ENCODE assay signal across 1 fruit fly cellular context in the genomic region with DNA sequence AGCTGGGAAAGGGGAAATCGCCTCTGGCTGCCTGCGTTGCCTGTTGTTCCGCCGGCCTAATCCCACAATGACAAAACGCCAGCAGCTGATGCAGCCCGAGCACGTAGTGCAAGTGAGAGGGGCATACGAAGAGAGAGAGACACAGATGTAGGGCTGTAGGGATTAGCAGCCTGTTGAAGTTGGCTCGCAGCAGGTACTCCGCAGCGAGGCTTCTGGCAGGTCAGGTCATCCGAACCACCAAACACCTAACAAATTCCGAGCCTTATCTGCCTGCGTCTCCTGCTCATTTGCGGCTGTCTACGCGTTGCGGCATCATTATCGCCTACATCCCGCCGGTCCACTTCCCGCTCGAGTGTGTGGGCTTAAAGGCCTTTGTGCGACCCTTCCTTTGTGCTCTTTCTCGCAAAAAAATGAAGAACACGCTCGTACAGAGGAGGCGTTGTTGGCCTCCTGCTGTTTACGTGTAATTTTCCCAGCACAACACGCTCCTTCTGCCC.
TF ChIP-seq lines count a peak whose summit lies in the region.

No protein-coding gene starts in this region.

TF ChIP-seq in whole organism, embryonic, 481 proteins besides CTCF, POLR2A, EP300 and RAD21 (continued from another document):
- TF ChIP-seq Oli (tag; optimal IDR thresholded peaks at IDR 0.05; lab: Kevin White, UChicago) = no peak
- TF ChIP-seq br (optimal IDR thresholded peaks at IDR 0.05; lab: Kevin White, UChicago) = no peak
- peak; percentile 3 for TF ChIP-seq da (GFP tag; optimal IDR thresholded peaks at IDR 0.05; lab: Kevin White, UChicago)
- TF ChIP-seq CG8924 (tag; optimal IDR thresholded peaks at IDR 0.05; lab: Kevin White, UChicago) = no peak
- no peak for TF ChIP-seq bowl (GFP tag; IDR thresholded peaks at IDR 0.05; lab: Robert Waterston, UW)
- no peak for TF ChIP-seq tgo (GFP tag; IDR thresholded peaks at IDR 0.05; lab: Robert Waterston, UW)
- TF ChIP-seq lov (optimal IDR thresholded peaks at IDR 0.05; lab: Kevin White, UChicago) = no peak
- no peak for TF ChIP-seq lov (GFP tag; IDR thresholded peaks at IDR 0.05; lab: Robert Waterston, UW)
- TF ChIP-seq CG6689 (GFP tag; IDR thresholded peaks at IDR 0.05; lab: Robert Waterston, UW) = no peak
- no peak for TF ChIP-seq Lhr (GFP tag; optimal IDR thresholded peaks at IDR 0.05; lab: Kevin White, UChicago)
- no peak for TF ChIP-seq tap (tag; optimal IDR thresholded peaks at IDR 0.05; lab: Kevin White, UChicago)
- TF ChIP-seq crol (GFP tag; IDR thresholded peaks at IDR 0.05; lab: Robert Waterston, UW) = 0 out of 2 replicates have a peak, but pooled peaks have one; percentile 30
- TF ChIP-seq scrt (GFP tag; optimal IDR thresholded peaks at IDR 0.05; lab: Kevin White, UChicago) = no peak
- TF ChIP-seq CG2712 (tag; optimal IDR thresholded peaks at IDR 0.05; lab: Kevin White, UChicago) = no peak
- TF ChIP-seq zen2 (GFP tag; IDR thresholded peaks at IDR 0.05; lab: Robert Waterston, UW; ENCODE audit: partially characterized antibody) = no peak
- TF ChIP-seq Hr39 (optimal IDR thresholded peaks at IDR 0.05; lab: Kevin White, UChicago) = no peak
- no peak for TF ChIP-seq CG3281 (GFP tag; optimal IDR thresholded peaks at IDR 0.05; lab: Kevin White, UChicago)
- no peak for TF ChIP-seq dmrt99B (tag; optimal IDR thresholded peaks at IDR 0.05; lab: Kevin White, UChicago)
- no peak for TF ChIP-seq Gug (GFP tag; IDR thresholded peaks at IDR 0.05; lab: Robert Waterston, UW)
- TF ChIP-seq CG2678 (tag; optimal IDR thresholded peaks at IDR 0.05; lab: Kevin White, UChicago) = no peak
- TF ChIP-seq Bgb (GFP tag; IDR thresholded peaks at IDR 0.05; lab: Robert Waterston, UW; ENCODE audit: partially characterized antibody) = no peak
- no peak for TF ChIP-seq mam (GFP tag; optimal IDR thresholded peaks at IDR 0.05; lab: Kevin White, UChicago)
- no peak for TF ChIP-seq pho (GFP tag; optimal IDR thresholded peaks at IDR 0.05; lab: Kevin White, UChicago)
- no peak for TF ChIP-seq gro (GFP tag; optimal IDR thresholded peaks at IDR 0.05; lab: Kevin White, UChicago)
- TF ChIP-seq pros (GFP tag; optimal IDR thresholded peaks at IDR 0.05; lab: Kevin White, UChicago) = peak; percentile 69
- TF ChIP-seq nom (GFP tag; optimal IDR thresholded peaks at IDR 0.05; lab: Kevin White, UChicago) = no peak
- no peak for TF ChIP-seq CG10209 (GFP tag; optimal IDR thresholded peaks at IDR 0.05; lab: Kevin White, UChicago)
- no peak for TF ChIP-seq CG15514 (GFP tag; optimal IDR thresholded peaks at IDR 0.05; lab: Kevin White, UChicago)
- peak in 1 of 2 experiments; percentile 94 for TF ChIP-seq tll (GFP tag; optimal IDR thresholded peaks at IDR 0.05; lab: Kevin White, UChicago)
- TF ChIP-seq CG15479 (GFP tag; optimal IDR thresholded peaks at IDR 0.05; lab: Kevin White, UChicago) = peak; percentile 100
- 0 out of 2 replicates have a peak, but pooled peaks have one; percentile 36 for TF ChIP-seq rib (GFP tag; IDR thresholded peaks at IDR 0.05; lab: Robert Waterston, UW)
- TF ChIP-seq CG10979 (tag; optimal IDR thresholded peaks at IDR 0.05; lab: Kevin White, UChicago) = no peak
